Worm (Caenorhabditis elegans) whole organism, L2 larva: ENCODE data around the gene K06A4.2.

ENCODE experiments used
- C34F6.9 ChIP-seq: fragments of 150-350 bp; optimal IDR thresholded peaks from 2 replicates; lab custom pipeline; 2014; ENCODE audit warnings: missing biosample characterization, missing genetic modification characterization
- F13H6.1 ChIP-seq: sonication (generic microtip); optimal IDR thresholded peaks from 2 replicates; lab custom pipeline; 2016; ENCODE audit warnings: missing genetic modification characterization, missing compliant biosample characterization
- R02D3.7 ChIP-seq: fragments of 150-350 bp; optimal IDR thresholded peaks from 2 replicates; lab custom pipeline; 2014; ENCODE audit warnings: missing biosample characterization, missing genetic modification characterization
- alr-1 ChIP-seq: fragments of 150-350 bp; optimal IDR thresholded peaks from 2 replicates; lab custom pipeline; 2014; ENCODE audit warnings: missing biosample characterization, missing genetic modification characterization
- aly-2 ChIP-seq: fragments of 150-350 bp; optimal IDR thresholded peaks from 2 replicates; lab custom pipeline; 2014; ENCODE audit warnings: missing biosample characterization, missing genetic modification characterization
- ama-1 ChIP-seq: fragments of 150-350 bp; optimal IDR thresholded peaks from 2 replicates; lab custom pipeline; 2018; ENCODE audit warnings: inconsistent platforms
- blmp-1 ChIP-seq: sonication (generic microtip); optimal IDR thresholded peaks from 2 replicates; lab custom pipeline; 2017; ENCODE audit warnings: missing genetic modification characterization, mild to moderate bottlenecking, missing compliant biosample characterization, antibody characterized with exemption, moderate library complexity; ENCODE audit not compliant: insufficient read depth
- ceh-16 ChIP-seq: fragments of 150-350 bp; optimal IDR thresholded peaks from 2 replicates; lab custom pipeline; 2014; ENCODE audit warnings: missing biosample characterization, missing genetic modification characterization
- ceh-82 ChIP-seq: fragments of 150-350 bp; optimal IDR thresholded peaks from 2 replicates; lab custom pipeline; 2014; ENCODE audit warnings: missing biosample characterization, missing genetic modification characterization
- crh-2 ChIP-seq: sonication (generic microtip); optimal IDR thresholded peaks from 2 replicates; lab custom pipeline; 2017; ENCODE audit warnings: missing biosample characterization, missing genetic modification characterization
- egl-27 ChIP-seq: sonication (generic microtip); optimal IDR thresholded peaks from 3 replicates; lab custom pipeline; 2017; ENCODE audit warnings: missing biosample characterization, missing genetic modification reagents, missing genetic modification characterization
- elt-3 ChIP-seq: sonication (generic microtip); optimal IDR thresholded peaks from 2 replicates; lab custom pipeline; 2017; ENCODE audit warnings: missing biosample characterization, missing genetic modification characterization
- fos-1 ChIP-seq: fragments of 150-350 bp; optimal IDR thresholded peaks from 2 replicates; lab custom pipeline; 2014; ENCODE audit warnings: missing biosample characterization, missing genetic modification characterization
- gmeb-1 ChIP-seq: fragments of 150-350 bp; optimal IDR thresholded peaks from 2 replicates; lab custom pipeline; 2014; ENCODE audit warnings: missing biosample characterization, missing genetic modification characterization
- lin-11 ChIP-seq: fragments of 150-350 bp; sonication (generic microtip); optimal IDR thresholded peaks from 2 replicates; lab custom pipeline; 2014; ENCODE audit warnings: missing biosample characterization, missing genetic modification characterization, inconsistent platforms, mixed read lengths
- lin-13 ChIP-seq: fragments of 150-350 bp; optimal IDR thresholded peaks from 2 replicates; lab custom pipeline; 2014; ENCODE audit warnings: missing biosample characterization, missing genetic modification reagents, missing genetic modification characterization
- lin-39 ChIP-seq: fragments of 150-350 bp; optimal IDR thresholded peaks from 2 replicates; lab custom pipeline; 2014; ENCODE audit warnings: missing biosample characterization, missing genetic modification reagents, missing genetic modification characterization
- lsy-2 ChIP-seq, 2 experiments: fragments of 150-350 bp in 1 of 2; sonication (generic microtip) in 1 of 2; optimal IDR thresholded peaks; 2 replicates each; lab custom pipeline; 2014 to 2017; ENCODE audit warnings: missing biosample characterization in 2 of 2, missing genetic modification characterization in 2 of 2
- mab-5 ChIP-seq: fragments of 150-350 bp; optimal IDR thresholded peaks from 2 replicates; lab custom pipeline; 2014; ENCODE audit warnings: missing biosample characterization, missing genetic modification characterization
- mbf-1 ChIP-seq: sonication (generic microtip); optimal IDR thresholded peaks from 2 replicates; lab custom pipeline; 2017; ENCODE audit warnings: missing biosample characterization, missing genetic modification characterization
- mdl-1 ChIP-seq, 2 experiments: fragments of 150-350 bp in 1 of 2; sonication (generic microtip) in 1 of 2; optimal IDR thresholded peaks; 2 replicates each; lab custom pipeline; 2017; ENCODE audit warnings: missing biosample characterization in 2 of 2, missing genetic modification characterization in 2 of 2
- nhr-11 ChIP-seq: fragments of 150-350 bp; optimal IDR thresholded peaks from 2 replicates; lab custom pipeline; 2014; ENCODE audit warnings: missing biosample characterization, missing genetic modification characterization
- nhr-12 ChIP-seq: fragments of 150-350 bp; optimal IDR thresholded peaks from 2 replicates; lab custom pipeline; 2014; ENCODE audit warnings: missing biosample characterization, missing genetic modification characterization
- nhr-129 ChIP-seq: fragments of 150-350 bp; optimal IDR thresholded peaks from 2 replicates; lab custom pipeline; 2014; ENCODE audit warnings: missing biosample characterization, missing genetic modification characterization
- nhr-21 ChIP-seq: fragments of 150-350 bp; optimal IDR thresholded peaks from 2 replicates; lab custom pipeline; 2014; ENCODE audit warnings: missing biosample characterization, missing genetic modification characterization
- nhr-23 ChIP-seq: fragments of 150-350 bp; optimal IDR thresholded peaks from 2 replicates; lab custom pipeline; 2014; ENCODE audit warnings: missing biosample characterization, missing genetic modification reagents, missing genetic modification characterization
- nhr-237 ChIP-seq: fragments of 150-350 bp; optimal IDR thresholded peaks from 2 replicates; lab custom pipeline; 2014; ENCODE audit warnings: missing biosample characterization, missing genetic modification characterization
- nhr-25 ChIP-seq: fragments of 150-350 bp; sonication (generic microtip); optimal IDR thresholded peaks from 3 replicates; lab custom pipeline; 2014; ENCODE audit warnings: missing biosample characterization, missing genetic modification characterization
- nhr-6 ChIP-seq: fragments of 150-350 bp; optimal IDR thresholded peaks from 2 replicates; lab custom pipeline; 2014; ENCODE audit warnings: missing biosample characterization, missing genetic modification characterization
- peb-1 ChIP-seq: fragments of 150-350 bp; optimal IDR thresholded peaks from 2 replicates; lab custom pipeline; 2014; ENCODE audit warnings: missing biosample characterization, missing genetic modification characterization
- sem-4 ChIP-seq: fragments of 150-350 bp; optimal IDR thresholded peaks from 2 replicates; lab custom pipeline; 2014; ENCODE audit warnings: missing biosample characterization, missing genetic modification reagents, missing genetic modification characterization
- skn-1 ChIP-seq: sonication (generic microtip); optimal IDR thresholded peaks from 2 replicates; lab custom pipeline; 2017; ENCODE audit warnings: missing biosample characterization, missing genetic modification characterization
- sma-3 ChIP-seq: sonication (generic microtip); optimal IDR thresholded peaks from 2 replicates; lab custom pipeline; 2016; ENCODE audit warnings: missing genetic modification reagents, missing genetic modification characterization, missing compliant biosample characterization
- sma-9 ChIP-seq, 2 experiments: fragments of 150-350 bp in 1 of 2; sonication (generic microtip) in 1 of 2; optimal IDR thresholded peaks; 2 replicates each; lab custom pipeline; 2014 to 2016; ENCODE audit warnings: missing genetic modification characterization in 2 of 2, mild to moderate bottlenecking in 1 of 2, missing biosample characterization in 1 of 2, missing compliant biosample characterization in 1 of 2, missing genetic modification reagents in 1 of 2, moderate library complexity in 1 of 2
- snpc-4 ChIP-seq: fragments of 150-350 bp; optimal IDR thresholded peaks from 2 replicates; lab custom pipeline; 2014; ENCODE audit warnings: missing biosample characterization, missing genetic modification characterization
- unc-39 ChIP-seq: fragments of 150-350 bp; optimal IDR thresholded peaks from 2 replicates; lab custom pipeline; 2014; ENCODE audit warnings: missing biosample characterization, missing genetic modification characterization
- unc-62 ChIP-seq: fragments of 150-350 bp; optimal IDR thresholded peaks from 2 replicates; lab custom pipeline; 2014; ENCODE audit warnings: missing biosample characterization, missing genetic modification reagents, missing genetic modification characterization
- zag-1 ChIP-seq: fragments of 150-350 bp; optimal IDR thresholded peaks from 2 replicates; lab custom pipeline; 2014; ENCODE audit warnings: missing biosample characterization, missing genetic modification characterization
- ztf-1 ChIP-seq: fragments of 200-800 bp; sonication (Bioruptor generic); conservative IDR thresholded peaks from 2 replicates; pipeline ENCODE4 v1.3.6; 2022; ENCODE audit warnings: missing genetic modification characterization, missing compliant biosample characterization

The K06A4.2 gene

ce11 chrV:9516280-9516679 lies 32.3 kb downstream of the K06A4.2 start:
- no peak for TF ChIP-seq ceh-16 (tag; lab: Kevin White, UChicago)
- no peak for TF ChIP-seq R02D3.7 (tag; lab: Kevin White, UChicago)
- no peak for TF ChIP-seq lin-13 (GFP tag; lab: Kevin White, UChicago)
- TF ChIP-seq lin-11, result no peak
- TF ChIP-seq ztf-1 (GFP tag; lab: Robert Waterston, UW), result no peak
- TF ChIP-seq sma-3, result peak; percentile 69
- no peak for TF ChIP-seq sem-4 (tag; lab: Kevin White, UChicago)
- TF ChIP-seq blmp-1 (tag; lab: Kevin White, UChicago), result peak; percentile 74
- TF ChIP-seq lin-39 (tag; lab: Kevin White, UChicago), result no peak
- no peak for TF ChIP-seq unc-39 (tag; lab: Kevin White, UChicago)
- no peak for TF ChIP-seq alr-1 (tag; lab: Kevin White, UChicago)
- no peak for TF ChIP-seq C34F6.9
- peak; percentile 78 for TF ChIP-seq crh-2
- TF ChIP-seq nhr-11, result no peak
- TF ChIP-seq nhr-12, result no peak
- peak; percentile 63 for TF ChIP-seq nhr-129 (tag; lab: Kevin White, UChicago)
- peak; percentile 71 for TF ChIP-seq nhr-25 (tag; lab: Kevin White, UChicago)
- no peak for TF ChIP-seq elt-3
- TF ChIP-seq ceh-82 (tag; lab: Kevin White, UChicago), result no peak
- no peak for TF ChIP-seq skn-1 (tag; lab: Kevin White, UChicago)
- no peak for TF ChIP-seq snpc-4 (tag; lab: Kevin White, UChicago)
- peak; percentile 62 for TF ChIP-seq nhr-6 (tag; lab: Kevin White, UChicago)
- no peak for TF ChIP-seq mab-5 (tag; lab: Kevin White, UChicago)
- no peak for TF ChIP-seq peb-1 (tag; lab: Kevin White, UChicago)
- no peak for TF ChIP-seq aly-2 (tag; lab: Kevin White, UChicago)
- no peak for TF ChIP-seq egl-27 (tag; lab: Kevin White, UChicago)
- TF ChIP-seq mdl-1 (tag; optimal IDR thresholded peaks at IDR 0.05; lab: Kevin White, UChicago), result peak in 1 of 2 experiments; percentile 40
- no peak for TF ChIP-seq zag-1 (tag; lab: Kevin White, UChicago)
- TF ChIP-seq F13H6.1 (tag; lab: Kevin White, UChicago), result no peak
- TF ChIP-seq sma-9 (GFP tag; optimal IDR thresholded peaks at IDR 0.05; lab: Kevin White, UChicago), result peak; percentile 96
- TF ChIP-seq sma-9 (tag; optimal IDR thresholded peaks at IDR 0.05; lab: Kevin White, UChicago), result no peak
- TF ChIP-seq lsy-2 (tag; optimal IDR thresholded peaks at IDR 0.05; lab: Kevin White, UChicago), result peak in 1 of 2 experiments; percentile 31
- no peak for TF ChIP-seq mbf-1 (tag; lab: Kevin White, UChicago)
- TF ChIP-seq gmeb-1 (tag; lab: Kevin White, UChicago), result peak; percentile 55
- TF ChIP-seq unc-62 (GFP tag; lab: Kevin White, UChicago), result no peak
- peak; percentile 97 for TF ChIP-seq nhr-21 (tag; lab: Kevin White, UChicago)
- no peak for TF ChIP-seq ama-1 (lab: Kevin White, UChicago)
- TF ChIP-seq fos-1 (tag; lab: Kevin White, UChicago), result no peak

- no peak for TF ChIP-seq mdl-1 (tag; optimal IDR thresholded peaks at IDR 0.05; lab: Kevin White, UChicago)
- no peak for TF ChIP-seq lin-39 (tag; lab: Kevin White, UChicago)
- no peak for TF ChIP-seq ceh-82 (tag; lab: Kevin White, UChicago)
- TF ChIP-seq aly-2 (tag; lab: Kevin White, UChicago), result no peak
- TF ChIP-seq nhr-237 (tag; lab: Kevin White, UChicago), result no peak
- no peak for TF ChIP-seq sem-4 (tag; lab: Kevin White, UChicago)
- TF ChIP-seq zag-1 (tag; lab: Kevin White, UChicago), result no peak
- no peak for TF ChIP-seq lin-13 (GFP tag; lab: Kevin White, UChicago)
Measured at ce11 chrV:9518832-9519231, 34.8 kb downstream of the K06A4.2 start, which contains the start of gene C50F4.8. Gene C50F4.8 (minus strand): TSS chrV:9518859.

- no peak for TF ChIP-seq peb-1 (tag; lab: Kevin White, UChicago)
- TF ChIP-seq gmeb-1 (tag; lab: Kevin White, UChicago), result no peak
- no peak for TF ChIP-seq nhr-23
- TF ChIP-seq skn-1 (tag; lab: Kevin White, UChicago), result no peak
- no peak for TF ChIP-seq nhr-12
Measured at ce11 chrV:9521697-9522096, 37.7 kb downstream of the K06A4.2 start.
